Worm (Caenorhabditis elegans) whole organism, L1 larva: ENCODE measurements around the gene oac-6.
A peak's percentile ranks its signal among the peaks of the same experiment; 100 is the strongest.

Source experiments
- alr-1 ChIP-seq: fragments of 200-800 bp; sonication (Bioruptor generic); optimal IDR thresholded peaks from 2 replicates; lab custom pipeline; 2018; ENCODE audit warnings: borderline replicate concordance, mild to moderate bottlenecking, missing genetic modification characterization, missing compliant biosample characterization
- ama-1 ChIP-seq: fragments of 150-350 bp; optimal IDR thresholded peaks from 2 replicates; lab custom pipeline; 2014
- hlh-4 ChIP-seq: sonication (generic microtip); optimal IDR thresholded peaks from 2 replicates; lab custom pipeline; 2016; ENCODE audit warnings: mild to moderate bottlenecking, missing genetic modification characterization, missing compliant biosample characterization
- nhr-11 ChIP-seq: fragments of 150-350 bp; optimal IDR thresholded peaks from 2 replicates; lab custom pipeline; 2014; ENCODE audit warnings: missing biosample characterization, missing genetic modification characterization
- nhr-237 ChIP-seq: fragments of 150-350 bp; optimal IDR thresholded peaks from 2 replicates; lab custom pipeline; 2014; ENCODE audit warnings: missing biosample characterization, missing genetic modification characterization
- nhr-90 ChIP-seq: sonication (generic microtip); optimal IDR thresholded peaks from 2 replicates; lab custom pipeline; 2016; ENCODE audit warnings: mild to moderate bottlenecking, missing genetic modification characterization, missing compliant biosample characterization; ENCODE audit not compliant: poor library complexity
- sup-37 ChIP-seq: fragments of 200-800 bp; sonication (Bioruptor generic); optimal IDR thresholded peaks from 2 replicates; lab custom pipeline; 2018; ENCODE audit warnings: mild to moderate bottlenecking, missing genetic modification characterization, missing compliant biosample characterization
- tbx-2 ChIP-seq: sonication (generic microtip); optimal IDR thresholded peaks from 2 replicates; lab custom pipeline; 2016; ENCODE audit warnings: missing genetic modification characterization, missing compliant biosample characterization
- unc-62 ChIP-seq: fragments of 150-350 bp; optimal IDR thresholded peaks from 2 replicates; lab custom pipeline; 2014; ENCODE audit warnings: missing biosample characterization, missing genetic modification reagents, missing genetic modification characterization
- xbp-1 ChIP-seq: sonication (generic microtip); optimal IDR thresholded peaks from 2 replicates; lab custom pipeline; 2016; ENCODE audit warnings: missing genetic modification characterization, missing compliant biosample characterization
- ztf-4 ChIP-seq: fragments of 150-350 bp; optimal IDR thresholded peaks from 2 replicates; lab custom pipeline; 2014; ENCODE audit warnings: missing biosample characterization, missing genetic modification characterization

DNA sequence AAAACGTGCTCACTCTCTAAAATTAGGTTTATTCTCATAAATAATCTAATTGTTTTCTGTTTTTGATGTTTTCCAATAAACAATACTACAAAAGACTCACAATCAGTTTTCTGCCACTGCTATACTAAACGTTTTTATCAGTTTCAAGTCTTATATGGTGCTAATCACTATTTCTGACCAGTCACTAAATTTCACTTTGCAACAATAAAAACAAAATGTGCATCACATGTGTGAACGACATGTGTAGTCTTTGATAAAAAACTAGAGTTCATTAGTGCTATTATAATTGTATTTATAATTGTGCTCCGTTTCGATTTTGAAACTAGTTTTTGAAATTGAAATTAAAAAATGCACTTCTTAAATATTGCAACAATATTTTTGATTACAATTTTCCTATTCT lies 24.6 kb upstream of the oac-6 start, which contains the start of gene cyp-37B1:
- TF ChIP-seq tbx-2 (tag; lab: Kevin White, UChicago), result no peak
- TF ChIP-seq alr-1 (tag; lab: Kevin White, UChicago), result no peak
- TF ChIP-seq unc-62 (GFP tag; lab: Kevin White, UChicago), result no peak
- TF ChIP-seq ztf-4 (tag; lab: Kevin White, UChicago), result no peak
- no peak for TF ChIP-seq nhr-237
- no peak for TF ChIP-seq hlh-4 (tag; lab: Kevin White, UChicago)
- peak; percentile 38 for TF ChIP-seq nhr-90 (tag; lab: Kevin White, UChicago)
- TF ChIP-seq ama-1, result no peak
- TF ChIP-seq nhr-11, result no peak
- TF ChIP-seq sup-37, result no peak
- no peak for TF ChIP-seq xbp-1 (tag; lab: Kevin White, UChicago)
